Worm (Caenorhabditis elegans): ENCODE measurements around the gene Y41C4A.6.
A peak's percentile ranks its signal among the peaks of the same experiment; 100 is the strongest.

Gene Y41C4A.6

DNA sequence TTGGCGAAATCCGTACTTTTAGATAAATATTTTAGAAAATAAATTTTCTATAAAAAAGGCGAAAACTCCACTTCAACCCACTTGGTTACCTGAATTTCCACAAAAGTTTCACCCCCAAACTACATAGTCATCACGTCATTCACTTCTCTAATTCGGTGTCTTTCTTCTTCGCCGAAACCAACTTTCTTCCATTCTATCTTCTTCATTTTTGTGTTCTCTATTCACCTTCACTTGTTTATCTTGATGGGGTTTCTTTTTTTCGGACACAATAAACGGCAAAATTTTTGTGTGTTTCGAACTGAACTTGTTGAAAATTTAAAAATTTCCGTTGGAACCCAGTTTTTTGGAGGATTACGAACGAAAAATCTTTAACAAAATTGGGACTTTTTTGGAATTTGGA, 29.6 kb upstream of the Y41C4A.6 start:
- TF ChIP-seq hnd-1 (tag; optimal IDR thresholded peaks at IDR 0.05) (no peak), tra-4 (tag; optimal IDR thresholded peaks at IDR 0.05) (no peak), flt-1 (GFP tag; IDR thresholded peaks at IDR 0.05) (no peak), tbx-11 (GFP tag; IDR thresholded peaks at IDR 0.05) (no peak), F13C5.2 (tag; optimal IDR thresholded peaks at IDR 0.05) (no peak), B0310.2 (tag; optimal IDR thresholded peaks at IDR 0.05) (no peak), ets-7 (tag; optimal IDR thresholded peaks at IDR 0.05) (no peak), pes-1 (GFP tag; IDR thresholded peaks at IDR 0.05) (no peak), ama-1 (optimal IDR thresholded peaks at IDR 0.05) (no peak), tbx-37 (GFP tag; conservative IDR thresholded peaks at IDR 0.05) (no peak), hmg-4 (GFP tag; optimal IDR thresholded peaks at IDR 0.05) (no peak), hmbx-1 (tag; optimal IDR thresholded peaks at IDR 0.05) (no peak)

DNA sequence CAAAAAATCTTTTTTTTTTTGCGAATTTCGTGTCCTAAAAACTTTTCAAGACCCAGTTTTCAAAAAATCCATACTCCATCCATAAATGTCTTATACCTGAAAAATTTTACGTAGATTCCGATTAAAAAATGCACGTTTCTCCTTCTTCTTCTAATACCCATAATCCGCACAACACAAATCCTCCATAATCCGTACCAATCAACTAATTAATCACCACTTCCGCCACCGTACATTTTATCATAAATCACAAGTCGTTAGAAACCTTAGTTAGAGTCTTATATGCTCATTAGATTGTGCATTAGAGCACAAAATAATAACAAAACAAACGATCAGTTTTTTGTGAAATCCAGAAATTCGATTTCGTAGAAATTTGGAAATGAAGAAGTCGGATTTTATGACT, 27.4 kb upstream of the Y41C4A.6 start:
- TF ChIP-seq B0310.2 (tag; optimal IDR thresholded peaks at IDR 0.05) (no peak), ets-7 (tag; optimal IDR thresholded peaks at IDR 0.05) (no peak), aly-1 (tag; optimal IDR thresholded peaks at IDR 0.05) (no peak), hnd-1 (tag; optimal IDR thresholded peaks at IDR 0.05) (no peak), scrt-1 (GFP tag; IDR thresholded peaks at IDR 0.05) (no peak), sea-1 (GFP tag; conservative IDR thresholded peaks at IDR 0.05) (no peak), tra-4 (tag; optimal IDR thresholded peaks at IDR 0.05) (no peak), tbx-37 (GFP tag; conservative IDR thresholded peaks at IDR 0.05) (no peak), ceh-13 (GFP tag; optimal IDR thresholded peaks at IDR 0.05) (no peak), ceh-36 (tag; optimal IDR thresholded peaks at IDR 0.05) (no peak), pes-1 (GFP tag; IDR thresholded peaks at IDR 0.05) (no peak), ama-1 (optimal IDR thresholded peaks at IDR 0.05) (no peak), tbx-11 (GFP tag; IDR thresholded peaks at IDR 0.05) (no peak), F13C5.2 (tag; optimal IDR thresholded peaks at IDR 0.05) (no peak), flt-1 (GFP tag; IDR thresholded peaks at IDR 0.05) (no peak), hmg-4 (GFP tag; optimal IDR thresholded peaks at IDR 0.05) (no peak), hmbx-1 (tag; optimal IDR thresholded peaks at IDR 0.05) (no peak)

DNA sequence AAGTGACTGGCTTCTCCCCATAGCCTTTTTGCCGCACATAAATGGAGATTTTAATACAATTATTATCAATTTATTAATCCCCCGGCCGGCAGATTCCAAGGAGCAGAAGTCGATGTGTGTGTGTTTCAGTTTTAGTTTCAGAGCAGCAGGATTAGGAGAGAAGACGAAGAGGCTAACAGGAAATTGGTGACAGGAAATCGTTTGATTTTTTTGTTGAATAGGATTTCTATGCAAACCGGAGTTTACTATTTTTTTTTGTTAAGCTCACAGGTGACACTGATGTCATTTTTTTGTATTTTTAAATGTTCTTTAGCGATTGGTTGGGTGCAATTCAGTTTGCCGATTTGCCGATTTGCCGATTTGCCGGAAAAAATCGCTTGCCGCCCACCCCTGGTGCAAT, 15.9 kb upstream of the Y41C4A.6 start:
- no peak for TF ChIP-seq B0310.2 (tag; optimal IDR thresholded peaks at IDR 0.05)
- no peak for TF ChIP-seq ama-1 (optimal IDR thresholded peaks at IDR 0.05)
- no peak for TF ChIP-seq F13C5.2 (tag; optimal IDR thresholded peaks at IDR 0.05)
- TF ChIP-seq ceh-36 (tag; optimal IDR thresholded peaks at IDR 0.05): peak; percentile 46

DNA sequence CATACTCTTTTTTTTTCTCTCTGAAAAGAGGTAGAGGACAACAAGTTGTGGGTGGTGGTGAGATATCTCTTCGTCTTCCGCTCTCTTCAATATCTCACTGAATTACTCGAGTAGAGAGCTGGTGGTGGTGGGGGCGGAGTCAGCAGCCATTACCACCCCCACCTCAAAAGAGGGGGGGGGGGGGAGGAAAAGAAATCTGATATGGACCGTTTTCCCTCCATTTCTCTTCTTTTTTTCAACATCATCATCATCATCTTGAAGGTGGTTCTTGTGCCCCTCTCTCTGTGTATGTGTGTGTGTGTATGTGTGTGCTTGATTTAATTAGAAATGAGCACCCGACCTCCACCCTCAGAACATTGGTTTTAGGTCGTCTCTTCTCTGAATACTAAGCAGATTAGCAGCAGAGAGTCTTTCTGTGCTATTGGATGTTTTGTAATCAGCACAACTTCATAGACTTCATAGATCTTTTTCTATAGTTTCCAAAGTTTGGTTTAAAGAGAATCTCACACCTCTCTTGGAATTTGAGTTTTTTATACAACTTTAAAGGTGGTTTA, 14.8 kb upstream of the Y41C4A.6 start:
- TF ChIP-seq F13C5.2 (tag; optimal IDR thresholded peaks at IDR 0.05) (no peak), hmg-4 (GFP tag; optimal IDR thresholded peaks at IDR 0.05) (no peak)

DNA sequence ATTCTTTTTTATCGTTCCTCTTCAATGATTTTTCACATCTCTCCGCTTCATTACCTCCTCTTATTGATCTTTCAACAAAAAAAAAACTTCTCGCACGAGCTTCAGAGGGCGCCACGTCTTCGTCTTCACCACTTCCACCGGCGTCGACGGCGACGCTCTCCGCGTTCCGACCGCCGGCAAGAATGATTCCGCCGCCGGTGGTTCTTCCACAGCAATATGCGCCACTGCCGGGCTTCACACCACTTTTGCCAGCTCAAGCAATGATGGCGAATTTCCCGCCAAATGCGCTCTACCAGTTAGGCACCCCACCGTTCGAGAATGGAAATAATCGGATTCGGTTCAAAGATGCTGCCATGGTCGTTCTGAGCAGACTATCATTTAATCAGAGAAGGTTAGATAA, 13.3 kb upstream of the Y41C4A.6 start:
- TF ChIP-seq sea-1 (GFP tag; conservative IDR thresholded peaks at IDR 0.05): no peak
- no peak for TF ChIP-seq hmbx-1 (tag; optimal IDR thresholded peaks at IDR 0.05)
- TF ChIP-seq pes-1 (GFP tag; IDR thresholded peaks at IDR 0.05): no peak
- no peak for TF ChIP-seq tra-4 (tag; optimal IDR thresholded peaks at IDR 0.05)
- no peak for TF ChIP-seq hnd-1 (tag; optimal IDR thresholded peaks at IDR 0.05)
- no peak for TF ChIP-seq F13C5.2 (tag; optimal IDR thresholded peaks at IDR 0.05)
- no peak for TF ChIP-seq ceh-13 (GFP tag; optimal IDR thresholded peaks at IDR 0.05)
- no peak for TF ChIP-seq B0310.2 (tag; optimal IDR thresholded peaks at IDR 0.05)
- TF ChIP-seq tbx-11 (GFP tag; IDR thresholded peaks at IDR 0.05): no peak
- no peak for TF ChIP-seq ama-1 (optimal IDR thresholded peaks at IDR 0.05)
- no peak for TF ChIP-seq ceh-36 (tag; optimal IDR thresholded peaks at IDR 0.05)
- TF ChIP-seq tbx-37 (GFP tag; conservative IDR thresholded peaks at IDR 0.05): no peak
- TF ChIP-seq aly-1 (tag; optimal IDR thresholded peaks at IDR 0.05): no peak

DNA sequence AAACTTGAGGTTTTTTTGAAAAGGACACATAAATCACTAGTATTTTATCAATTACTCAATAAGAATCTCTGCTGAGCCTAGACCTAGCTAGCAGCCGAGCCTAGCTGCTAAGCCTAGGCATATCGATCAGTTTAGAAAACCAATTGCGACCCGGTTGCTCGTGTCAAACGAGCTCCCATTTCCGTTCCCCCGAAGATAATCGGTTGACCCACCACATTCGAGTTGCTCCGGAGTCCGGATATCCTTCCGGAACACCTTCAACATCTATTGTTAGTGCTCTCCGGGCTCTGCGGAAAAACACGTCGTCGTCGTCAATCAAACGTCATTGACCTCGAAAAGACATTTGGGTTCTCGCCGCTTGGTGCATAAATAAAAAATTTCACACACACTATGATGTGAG, 12.6 kb upstream of the Y41C4A.6 start:
- TF ChIP-seq sea-1 (GFP tag; conservative IDR thresholded peaks at IDR 0.05) (no peak), hnd-1 (tag; optimal IDR thresholded peaks at IDR 0.05) (no peak), tbx-11 (GFP tag; IDR thresholded peaks at IDR 0.05) (no peak), hmbx-1 (tag; optimal IDR thresholded peaks at IDR 0.05) (no peak), F13C5.2 (tag; optimal IDR thresholded peaks at IDR 0.05) (no peak), ets-7 (tag; optimal IDR thresholded peaks at IDR 0.05) (no peak), flt-1 (GFP tag; IDR thresholded peaks at IDR 0.05) (no peak), ceh-36 (tag; optimal IDR thresholded peaks at IDR 0.05) (no peak), aly-1 (tag; optimal IDR thresholded peaks at IDR 0.05) (no peak), pes-1 (GFP tag; IDR thresholded peaks at IDR 0.05) (no peak), tra-4 (tag; optimal IDR thresholded peaks at IDR 0.05) (no peak), ama-1 (optimal IDR thresholded peaks at IDR 0.05) (no peak)

DNA sequence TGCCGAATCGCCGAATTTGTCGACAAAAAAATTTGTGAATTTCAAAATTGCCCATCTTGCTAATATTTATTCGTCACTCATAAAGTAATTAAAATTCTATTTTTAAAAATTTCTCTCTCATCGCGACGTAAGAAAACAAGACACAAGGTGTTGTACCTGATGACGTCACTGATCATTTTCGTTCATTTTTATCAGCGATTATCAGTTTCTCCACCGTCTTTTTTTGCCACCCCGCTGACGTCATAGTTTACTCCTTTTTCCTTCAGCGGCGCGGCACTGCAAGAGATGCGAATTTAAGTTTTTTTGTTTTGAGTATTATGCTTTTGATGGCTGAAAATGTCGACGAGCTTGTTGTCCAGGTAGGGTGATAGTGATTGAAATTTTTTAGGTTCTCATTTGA, 11.6 kb upstream of the Y41C4A.6 start:
- TF ChIP-seq tbx-37 (GFP tag; conservative IDR thresholded peaks at IDR 0.05): no peak
- TF ChIP-seq ets-7 (tag; optimal IDR thresholded peaks at IDR 0.05): no peak
- TF ChIP-seq hnd-1 (tag; optimal IDR thresholded peaks at IDR 0.05): no peak
- TF ChIP-seq ama-1 (optimal IDR thresholded peaks at IDR 0.05): no peak
- TF ChIP-seq pes-1 (GFP tag; IDR thresholded peaks at IDR 0.05): no peak
- no peak for TF ChIP-seq scrt-1 (GFP tag; IDR thresholded peaks at IDR 0.05)
- no peak for TF ChIP-seq F13C5.2 (tag; optimal IDR thresholded peaks at IDR 0.05)
- no peak for TF ChIP-seq aly-1 (tag; optimal IDR thresholded peaks at IDR 0.05)
- no peak for TF ChIP-seq hmg-4 (GFP tag; optimal IDR thresholded peaks at IDR 0.05)
- no peak for TF ChIP-seq tbx-11 (GFP tag; IDR thresholded peaks at IDR 0.05)
- no peak for TF ChIP-seq tra-4 (tag; optimal IDR thresholded peaks at IDR 0.05)
- TF ChIP-seq B0310.2 (tag; optimal IDR thresholded peaks at IDR 0.05): no peak

DNA sequence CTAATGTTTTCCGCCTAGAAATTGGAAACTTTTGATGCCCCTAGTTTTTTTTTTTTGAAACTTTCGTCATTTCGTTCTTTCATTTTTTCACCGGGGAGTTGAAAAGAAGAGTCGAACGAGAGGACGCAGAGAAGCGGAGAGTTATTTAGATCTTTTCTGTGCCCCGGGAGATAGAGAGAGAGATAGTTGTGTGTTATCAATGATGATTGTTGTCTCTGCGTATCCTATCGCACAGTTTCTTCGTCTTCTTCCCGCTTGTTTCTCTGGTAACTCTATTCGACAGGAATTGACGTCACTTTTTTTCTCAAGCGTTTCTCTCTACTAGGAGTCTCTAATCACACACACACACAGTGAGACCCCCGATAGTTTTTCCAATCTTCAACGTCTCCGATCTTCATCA, 7.1 kb upstream of the Y41C4A.6 start:
- no peak for TF ChIP-seq tbx-37 (GFP tag; conservative IDR thresholded peaks at IDR 0.05)
- TF ChIP-seq sea-1 (GFP tag; conservative IDR thresholded peaks at IDR 0.05): no peak
- no peak for TF ChIP-seq hmbx-1 (tag; optimal IDR thresholded peaks at IDR 0.05)
- TF ChIP-seq ceh-36 (tag; optimal IDR thresholded peaks at IDR 0.05): no peak
- no peak for TF ChIP-seq ama-1 (optimal IDR thresholded peaks at IDR 0.05)
- no peak for TF ChIP-seq scrt-1 (GFP tag; IDR thresholded peaks at IDR 0.05)
- TF ChIP-seq F13C5.2 (tag; optimal IDR thresholded peaks at IDR 0.05): no peak
- TF ChIP-seq ets-7 (tag; optimal IDR thresholded peaks at IDR 0.05): no peak
- TF ChIP-seq flt-1 (GFP tag; IDR thresholded peaks at IDR 0.05): no peak
- TF ChIP-seq hnd-1 (tag; optimal IDR thresholded peaks at IDR 0.05): no peak
- TF ChIP-seq aly-1 (tag; optimal IDR thresholded peaks at IDR 0.05): no peak
- no peak for TF ChIP-seq B0310.2 (tag; optimal IDR thresholded peaks at IDR 0.05)
- TF ChIP-seq ceh-13 (GFP tag; optimal IDR thresholded peaks at IDR 0.05): no peak
- no peak for TF ChIP-seq pes-1 (GFP tag; IDR thresholded peaks at IDR 0.05)
- no peak for TF ChIP-seq tra-4 (tag; optimal IDR thresholded peaks at IDR 0.05)
- TF ChIP-seq hmg-4 (GFP tag; optimal IDR thresholded peaks at IDR 0.05): no peak
- TF ChIP-seq tbx-11 (GFP tag; IDR thresholded peaks at IDR 0.05): no peak
